Worm (Caenorhabditis elegans) whole organism, L3 larva: Measurements from ENCODE around the gene cah-1.

Source experiments
- R02D3.7 ChIP-seq: fragments of 150-350 bp; optimal IDR thresholded peaks from 2 replicates; lab custom pipeline; 2014; ENCODE audit warnings: missing biosample characterization, missing genetic modification characterization
- ZK546.5 ChIP-seq: sonication (generic microtip); optimal IDR thresholded peaks from 2 replicates; lab custom pipeline; 2017; ENCODE audit warnings: missing biosample characterization, missing genetic modification characterization
- aly-2 ChIP-seq: fragments of 150-350 bp; optimal IDR thresholded peaks from 2 replicates; lab custom pipeline; 2014; ENCODE audit warnings: missing biosample characterization, missing genetic modification characterization
- ama-1 ChIP-seq: fragments of 150-350 bp; optimal IDR thresholded peaks from 2 replicates; lab custom pipeline; 2018
- ceh-16 ChIP-seq: sonication (generic microtip); optimal IDR thresholded peaks from 2 replicates; lab custom pipeline; 2017; ENCODE audit warnings: missing biosample characterization, missing genetic modification characterization
- ceh-28 ChIP-seq: fragments of 150-350 bp; optimal IDR thresholded peaks from 2 replicates; lab custom pipeline; 2014; ENCODE audit warnings: missing biosample characterization, missing genetic modification reagents, missing genetic modification characterization
- ceh-82 ChIP-seq: fragments of 150-350 bp; optimal IDR thresholded peaks from 2 replicates; lab custom pipeline; 2014; ENCODE audit warnings: missing biosample characterization, missing genetic modification characterization
- ceh-9 ChIP-seq: sonication (generic microtip); optimal IDR thresholded peaks from 2 replicates; lab custom pipeline; 2018; ENCODE audit warnings: missing biosample characterization, missing genetic modification characterization
- daf-12 ChIP-seq: fragments of 150-350 bp; optimal IDR thresholded peaks from 2 replicates; lab custom pipeline; 2014; ENCODE audit warnings: missing biosample characterization, missing genetic modification reagents, missing genetic modification characterization
- egl-27 ChIP-seq: sonication (generic microtip); optimal IDR thresholded peaks from 4 replicates; lab custom pipeline; 2017; ENCODE audit warnings: missing biosample characterization, missing genetic modification reagents, missing genetic modification characterization
- egl-5 ChIP-seq: fragments of 150-350 bp; optimal IDR thresholded peaks from 2 replicates; lab custom pipeline; 2017; ENCODE audit warnings: missing biosample characterization, missing genetic modification reagents, missing genetic modification characterization, inconsistent platforms
- elt-1 ChIP-seq: fragments of 150-350 bp; optimal IDR thresholded peaks from 2 replicates; lab custom pipeline; 2014; ENCODE audit warnings: missing biosample characterization, missing genetic modification characterization
- elt-2 ChIP-seq: sonication (generic microtip); optimal IDR thresholded peaks from 2 replicates; lab custom pipeline; 2016; ENCODE audit warnings: missing genetic modification reagents, mild to moderate bottlenecking, missing genetic modification characterization, missing compliant biosample characterization
- elt-3 ChIP-seq, 3 experiments: fragments of 150-350 bp in 1 of 3; sonication (generic microtip) in 2 of 3; optimal IDR thresholded peaks; 2 replicates in 2 of 3; 4 replicates in 1 of 3; lab custom pipeline; 2014 to 2017; ENCODE audit warnings: missing biosample characterization in 3 of 3, missing genetic modification characterization in 3 of 3
- eor-1 ChIP-seq, 2 experiments: fragments of 150-350 bp; optimal IDR thresholded peaks; 2 replicates each; lab custom pipeline; 2014 to 2018; ENCODE audit warnings: missing biosample characterization in 2 of 2, missing genetic modification characterization in 2 of 2
- fkh-10 ChIP-seq: sonication (generic microtip); optimal IDR thresholded peaks from 2 replicates; lab custom pipeline; 2017; ENCODE audit warnings: missing biosample characterization, missing genetic modification reagents, missing genetic modification characterization
- fkh-2 ChIP-seq: fragments of 150-350 bp; optimal IDR thresholded peaks from 2 replicates; lab custom pipeline; 2014; ENCODE audit warnings: missing biosample characterization, missing genetic modification reagents, missing genetic modification characterization
- fos-1 ChIP-seq: fragments of 150-350 bp; optimal IDR thresholded peaks from 2 replicates; lab custom pipeline; 2014; ENCODE audit warnings: missing biosample characterization, missing genetic modification characterization
- hmg-11 ChIP-seq: sonication (generic microtip); optimal IDR thresholded peaks from 2 replicates; lab custom pipeline; 2016; ENCODE audit warnings: missing genetic modification characterization, missing compliant biosample characterization
- jun-1 ChIP-seq: fragments of 150-350 bp; optimal IDR thresholded peaks from 2 replicates; lab custom pipeline; 2014; ENCODE audit warnings: missing biosample characterization, missing genetic modification reagents, missing genetic modification characterization
- lin-15B ChIP-seq: fragments of 150-350 bp; optimal IDR thresholded peaks from 2 replicates; lab custom pipeline; 2014; ENCODE audit warnings: missing biosample characterization, missing genetic modification characterization
- lin-39 ChIP-seq: fragments of 150-350 bp; optimal IDR thresholded peaks from 2 replicates; lab custom pipeline; 2018; ENCODE audit warnings: missing biosample characterization, missing genetic modification reagents, missing genetic modification characterization
- lsy-12 ChIP-seq: sonication (generic microtip); optimal IDR thresholded peaks from 2 replicates; lab custom pipeline; 2016; ENCODE audit warnings: mild to moderate bottlenecking, missing genetic modification characterization, missing compliant biosample characterization
- mdl-1 ChIP-seq: fragments of 150-350 bp; optimal IDR thresholded peaks from 2 replicates; lab custom pipeline; 2014; ENCODE audit warnings: missing biosample characterization, missing genetic modification characterization
- mml-1 ChIP-seq: fragments of 150-350 bp; sonication (generic microtip); optimal IDR thresholded peaks from 3 replicates; lab custom pipeline; 2014; ENCODE audit warnings: missing biosample characterization, missing genetic modification characterization
- nfya-1 ChIP-seq: sonication (generic microtip); optimal IDR thresholded peaks from 2 replicates; lab custom pipeline; 2017; ENCODE audit warnings: missing genetic modification characterization, mild to moderate bottlenecking, missing compliant biosample characterization, antibody characterized with exemption, moderate library complexity; ENCODE audit not compliant: insufficient read depth
- nhr-11 ChIP-seq: fragments of 150-350 bp; optimal IDR thresholded peaks from 2 replicates; lab custom pipeline; 2014; ENCODE audit warnings: missing biosample characterization, missing genetic modification characterization
- nhr-12 ChIP-seq: fragments of 150-350 bp; optimal IDR thresholded peaks from 2 replicates; lab custom pipeline; 2014; ENCODE audit warnings: missing biosample characterization, missing genetic modification characterization
- nhr-23 ChIP-seq: fragments of 150-350 bp; optimal IDR thresholded peaks from 2 replicates; lab custom pipeline; 2014; ENCODE audit warnings: missing biosample characterization, missing genetic modification reagents, missing genetic modification characterization
- nhr-237 ChIP-seq: fragments of 150-350 bp; optimal IDR thresholded peaks from 2 replicates; lab custom pipeline; 2014; ENCODE audit warnings: missing biosample characterization, missing genetic modification characterization
- nhr-25 ChIP-seq: sonication (generic microtip); optimal IDR thresholded peaks from 2 replicates; lab custom pipeline; 2017; ENCODE audit warnings: missing biosample characterization, missing genetic modification characterization
- nhr-28 ChIP-seq: fragments of 150-350 bp; optimal IDR thresholded peaks from 2 replicates; lab custom pipeline; 2014; ENCODE audit warnings: missing biosample characterization, missing genetic modification characterization
- nhr-43 ChIP-seq: sonication (generic microtip); optimal IDR thresholded peaks from 2 replicates; lab custom pipeline; 2016; ENCODE audit warnings: mild to moderate bottlenecking, missing genetic modification characterization, missing compliant biosample characterization; ENCODE audit not compliant: poor library complexity, severe bottlenecking
- nhr-67 ChIP-seq: fragments of 150-350 bp; optimal IDR thresholded peaks from 2 replicates; lab custom pipeline; 2014; ENCODE audit warnings: missing biosample characterization, missing genetic modification characterization
- nhr-76 ChIP-seq: fragments of 150-350 bp; sonication (generic microtip); optimal IDR thresholded peaks from 5 replicates; lab custom pipeline; 2014; ENCODE audit warnings: missing biosample characterization, missing genetic modification characterization
- nhr-77 ChIP-seq: fragments of 150-350 bp; optimal IDR thresholded peaks from 2 replicates; lab custom pipeline; 2014; ENCODE audit warnings: missing biosample characterization, missing genetic modification characterization
- pha-4 ChIP-seq: fragments of 150-350 bp; optimal IDR thresholded peaks from 2 replicates; lab custom pipeline; 2014; ENCODE audit warnings: missing biosample characterization, missing genetic modification reagents, missing genetic modification characterization
- pqm-1 ChIP-seq: fragments of 150-350 bp; optimal IDR thresholded peaks from 2 replicates; lab custom pipeline; 2017; ENCODE audit warnings: missing biosample characterization, missing genetic modification characterization, inconsistent platforms
- sea-2 ChIP-seq: fragments of 150-350 bp; sonication (generic microtip); optimal IDR thresholded peaks from 4 replicates; lab custom pipeline; 2014; ENCODE audit warnings: missing biosample characterization, missing genetic modification reagents, missing genetic modification characterization
- skn-1 ChIP-seq: fragments of 150-350 bp; optimal IDR thresholded peaks from 2 replicates; lab custom pipeline; 2014; ENCODE audit warnings: missing biosample characterization, missing genetic modification characterization
- snpc-4 ChIP-seq: fragments of 150-350 bp; optimal IDR thresholded peaks from 2 replicates; lab custom pipeline; 2014; ENCODE audit warnings: missing biosample characterization, missing genetic modification characterization
- tbx-2 ChIP-seq: sonication (generic microtip); optimal IDR thresholded peaks from 2 replicates; lab custom pipeline; 2016; ENCODE audit warnings: mild to moderate bottlenecking, missing genetic modification characterization, missing compliant biosample characterization
- unc-39 ChIP-seq: sonication (generic microtip); optimal IDR thresholded peaks from 4 replicates; lab custom pipeline; 2017; ENCODE audit warnings: missing biosample characterization, missing genetic modification characterization
- unc-62 ChIP-seq: fragments of 150-350 bp; sonication (generic microtip); optimal IDR thresholded peaks from 4 replicates; lab custom pipeline; 2014; ENCODE audit warnings: missing biosample characterization, missing genetic modification reagents, missing genetic modification characterization
- zag-1 ChIP-seq: fragments of 150-350 bp; optimal IDR thresholded peaks from 2 replicates; lab custom pipeline; 2014; ENCODE audit warnings: missing biosample characterization, missing genetic modification characterization
- ztf-11 ChIP-seq: fragments of 150-350 bp; optimal IDR thresholded peaks from 2 replicates; lab custom pipeline; 2014; ENCODE audit warnings: missing biosample characterization, missing genetic modification characterization
- ztf-4 ChIP-seq: fragments of 150-350 bp; optimal IDR thresholded peaks from 2 replicates; lab custom pipeline; 2014; ENCODE audit warnings: missing biosample characterization, missing genetic modification characterization

cah-1 gene

DNA sequence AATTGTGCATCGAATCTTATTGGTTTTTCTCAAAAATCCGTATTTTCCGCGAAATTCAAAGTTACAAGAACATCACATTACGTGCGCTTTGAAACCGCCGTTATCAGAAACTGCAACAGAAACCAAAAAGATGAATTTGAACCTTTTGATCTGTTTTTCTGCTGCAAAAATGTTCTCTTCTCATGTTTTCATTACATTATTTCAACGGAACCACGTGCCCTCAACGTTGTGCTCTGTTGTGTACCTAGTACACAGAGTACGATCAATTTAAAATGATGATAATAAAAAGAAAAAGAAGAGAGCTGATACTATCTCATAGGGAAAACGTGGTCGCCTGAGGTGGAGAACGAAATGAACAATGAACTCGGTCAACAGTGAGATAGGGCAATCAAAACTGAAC is 7.4 kb downstream of the cah-1 start:
- no peak for TF ChIP-seq zag-1 (tag; lab: Kevin White, UChicago)
- no peak for TF ChIP-seq ZK546.5
- no peak for TF ChIP-seq hmg-11 (tag; lab: Kevin White, UChicago)
- TF ChIP-seq elt-2 (tag; lab: Kevin White, UChicago), result peak; percentile 93
- peak; percentile 37 for TF ChIP-seq nhr-11 (tag; lab: Kevin White, UChicago)
- peak; percentile 6 for TF ChIP-seq lin-15B (tag; lab: Kevin White, UChicago)
- no peak for TF ChIP-seq tbx-2 (tag; lab: Kevin White, UChicago)
- TF ChIP-seq unc-62 (GFP tag; lab: Kevin White, UChicago), result no peak
- TF ChIP-seq sea-2 (GFP tag; lab: Kevin White, UChicago), result no peak
- TF ChIP-seq ztf-11, result no peak
- no peak for TF ChIP-seq aly-2 (tag; lab: Kevin White, UChicago)
- no peak for TF ChIP-seq nhr-28
- TF ChIP-seq unc-39 (tag; lab: Kevin White, UChicago), result no peak
- peak; percentile 78 for TF ChIP-seq jun-1 (tag; lab: Kevin White, UChicago)
- TF ChIP-seq ama-1 (lab: Kevin White, UChicago), result peak; percentile 26
- TF ChIP-seq ceh-82 (tag; lab: Kevin White, UChicago), result no peak
- peak; percentile 10 for TF ChIP-seq snpc-4 (tag; lab: Kevin White, UChicago)
- no peak for TF ChIP-seq R02D3.7 (tag; lab: Kevin White, UChicago)
- TF ChIP-seq eor-1 (tag; optimal IDR thresholded peaks at IDR 0.05; lab: Kevin White, UChicago), result no peak
- TF ChIP-seq egl-5, result no peak
- TF ChIP-seq mml-1, result no peak
- peak; percentile 81 for TF ChIP-seq skn-1
- TF ChIP-seq pha-4 (tag; lab: Kevin White, UChicago), result peak; percentile 93
- TF ChIP-seq nhr-25 (tag; lab: Kevin White, UChicago), result no peak
- TF ChIP-seq elt-3 (tag; optimal IDR thresholded peaks at IDR 0.05; lab: Kevin White, UChicago), result peak in 1 of 3 experiments; percentile 8
- TF ChIP-seq nhr-76 (tag; lab: Kevin White, UChicago), result no peak
- no peak for TF ChIP-seq ceh-9 (tag; lab: Kevin White, UChicago)
- TF ChIP-seq nhr-12 (tag; lab: Kevin White, UChicago), result no peak
- peak; percentile 7 for TF ChIP-seq elt-1
- TF ChIP-seq ztf-4 (tag; lab: Kevin White, UChicago), result peak; percentile 25
- TF ChIP-seq nhr-77, result no peak
- TF ChIP-seq daf-12, result no peak
- peak; percentile 81 for TF ChIP-seq nhr-43
- TF ChIP-seq ceh-16 (tag; lab: Kevin White, UChicago), result no peak
- peak; percentile 60 for TF ChIP-seq nfya-1
- TF ChIP-seq fkh-10 (GFP tag; lab: Kevin White, UChicago), result no peak
- no peak for TF ChIP-seq ceh-28 (tag; lab: Kevin White, UChicago)
- peak; percentile 43 for TF ChIP-seq mdl-1
- peak; percentile 99 for TF ChIP-seq pqm-1 (tag; lab: Kevin White, UChicago)
- no peak for TF ChIP-seq nhr-67
- no peak for TF ChIP-seq nhr-237 (tag; lab: Kevin White, UChicago)
- no peak for TF ChIP-seq lin-39 (tag; lab: Kevin White, UChicago)
- TF ChIP-seq fos-1 (tag; lab: Kevin White, UChicago), result no peak
- TF ChIP-seq egl-27, result no peak
- peak; percentile 82 for TF ChIP-seq nhr-23 (tag; lab: Kevin White, UChicago)
- TF ChIP-seq lsy-12, result no peak
- no peak for TF ChIP-seq fkh-2 (tag; lab: Kevin White, UChicago)
